Worm (Caenorhabditis elegans) whole organism, late embryonic: ENCODE measurements around the gene C49F5.8.

Source experiments
- C08G9.2 ChIP-seq: sonication (generic microtip); optimal IDR thresholded peaks from 2 replicates; lab custom pipeline; 2016; ENCODE audit warnings: mild to moderate bottlenecking, missing genetic modification characterization, moderate library complexity, missing compliant biosample characterization
- C38D4.7 ChIP-seq: fragments of 200-800 bp; sonication (Bioruptor generic); optimal IDR thresholded peaks from 2 replicates; lab custom pipeline; 2018; ENCODE audit warnings: mild to moderate bottlenecking, missing genetic modification characterization, moderate library complexity, missing compliant biosample characterization
- F13H6.1 ChIP-seq: sonication (generic microtip); optimal IDR thresholded peaks from 2 replicates; lab custom pipeline; 2016; ENCODE audit warnings: missing genetic modification characterization, missing compliant biosample characterization
- ama-1 ChIP-seq: fragments of 150-350 bp; optimal IDR thresholded peaks from 2 replicates; lab custom pipeline; 2014
- ceh-19 ChIP-seq: fragments of 200-800 bp; sonication (Bioruptor generic); optimal IDR thresholded peaks from 2 replicates; lab custom pipeline; 2018; ENCODE audit warnings: mild to moderate bottlenecking, missing genetic modification characterization, missing compliant biosample characterization
- ceh-2 ChIP-seq: sonication (generic microtip); optimal IDR thresholded peaks from 2 replicates; lab custom pipeline; 2016; ENCODE audit warnings: missing genotype, missing genetic modification characterization, missing compliant biosample characterization
- ceh-22 ChIP-seq: sonication (generic microtip); optimal IDR thresholded peaks from 2 replicates; lab custom pipeline; 2017; ENCODE audit warnings: missing biosample characterization, missing genetic modification characterization
- ceh-24 ChIP-seq: sonication (generic microtip); optimal IDR thresholded peaks from 2 replicates; lab custom pipeline; 2016; ENCODE audit warnings: mild to moderate bottlenecking, missing genetic modification characterization, missing compliant biosample characterization
- ceh-30 ChIP-seq: fragments of 150-350 bp; optimal IDR thresholded peaks from 2 replicates; lab custom pipeline; 2014; ENCODE audit warnings: missing biosample characterization, missing genetic modification characterization
- ceh-34 ChIP-seq: sonication (generic microtip); optimal IDR thresholded peaks from 2 replicates; lab custom pipeline; 2016; ENCODE audit warnings: mild to moderate bottlenecking, missing genetic modification characterization, missing compliant biosample characterization
- dmd-4 ChIP-seq: sonication (generic microtip); optimal IDR thresholded peaks from 2 replicates; lab custom pipeline; 2016; ENCODE audit warnings: borderline replicate concordance, missing genetic modification characterization, missing compliant biosample characterization
- gmeb-2 ChIP-seq: sonication (generic microtip); optimal IDR thresholded peaks from 2 replicates; lab custom pipeline; 2016; ENCODE audit warnings: missing genetic modification characterization, inconsistent platforms, missing compliant biosample characterization
- hlh-13 ChIP-seq: fragments of 200-800 bp; sonication (Bioruptor generic); optimal IDR thresholded peaks from 2 replicates; lab custom pipeline; 2018; ENCODE audit warnings: mild to moderate bottlenecking, missing genetic modification characterization, missing compliant biosample characterization
- hlh-30 ChIP-seq: sonication (generic microtip); optimal IDR thresholded peaks from 2 replicates; lab custom pipeline; 2017; ENCODE audit warnings: antibody characterized with exemption, missing genetic modification characterization, missing compliant biosample characterization; ENCODE audit not compliant: insufficient read depth
- hlh-6 ChIP-seq: sonication (generic microtip); optimal IDR thresholded peaks from 2 replicates; lab custom pipeline; 2016; ENCODE audit warnings: missing genotype, missing genetic modification characterization, missing compliant biosample characterization
- lim-6 ChIP-seq: sonication (generic microtip); optimal IDR thresholded peaks from 2 replicates; lab custom pipeline; 2016; ENCODE audit warnings: missing genetic modification characterization, missing compliant biosample characterization
- lin-11 ChIP-seq: fragments of 200-800 bp; sonication (Bioruptor generic); optimal IDR thresholded peaks from 2 replicates; lab custom pipeline; 2018; ENCODE audit warnings: mild to moderate bottlenecking, missing genetic modification characterization, missing compliant biosample characterization
- nhr-11 ChIP-seq: fragments of 150-350 bp; optimal IDR thresholded peaks from 2 replicates; lab custom pipeline; 2014; ENCODE audit warnings: missing biosample characterization, missing genetic modification characterization
- npax-4 ChIP-seq: sonication (generic microtip); optimal IDR thresholded peaks from 2 replicates; lab custom pipeline; 2016; ENCODE audit warnings: missing genetic modification characterization, missing compliant biosample characterization
- odd-2 ChIP-seq: sonication (generic microtip); optimal IDR thresholded peaks from 2 replicates; lab custom pipeline; 2017; ENCODE audit warnings: antibody characterized with exemption, mild to moderate bottlenecking, missing genetic modification characterization, missing compliant biosample characterization
- pag-3 ChIP-seq: sonication (generic microtip); optimal IDR thresholded peaks from 2 replicates; lab custom pipeline; 2016; ENCODE audit warnings: missing compliant biosample characterization, missing genetic modification characterization, borderline replicate concordance
- pha-2 ChIP-seq: sonication (generic microtip); optimal IDR thresholded peaks from 2 replicates; lab custom pipeline; 2017; ENCODE audit warnings: mild to moderate bottlenecking, missing genetic modification characterization, missing compliant biosample characterization
- pha-4 ChIP-seq: fragments of 150-350 bp; optimal IDR thresholded peaks from 2 replicates; lab custom pipeline; 2018; ENCODE audit warnings: missing biosample characterization, missing genetic modification reagents, missing genetic modification characterization
- pqm-1 ChIP-seq: sonication (generic microtip); optimal IDR thresholded peaks from 2 replicates; lab custom pipeline; 2016; ENCODE audit warnings: missing genetic modification characterization, missing compliant biosample characterization
- rnt-1 ChIP-seq: sonication (generic microtip); optimal IDR thresholded peaks from 2 replicates; lab custom pipeline; 2016; ENCODE audit warnings: missing genetic modification characterization, missing compliant biosample characterization
- sdc-2 ChIP-seq: sonication (generic microtip); optimal IDR thresholded peaks from 2 replicates; lab custom pipeline; 2016; ENCODE audit warnings: missing genotype, missing genetic modification characterization, missing compliant biosample characterization
- sox-4 ChIP-seq: sonication (generic microtip); optimal IDR thresholded peaks from 2 replicates; lab custom pipeline; 2017; ENCODE audit warnings: mild to moderate bottlenecking, missing genetic modification characterization, inconsistent platforms, missing compliant biosample characterization
- tbx-2 ChIP-seq: sonication (generic microtip); optimal IDR thresholded peaks from 2 replicates; lab custom pipeline; 2016; ENCODE audit warnings: missing genetic modification characterization, missing compliant biosample characterization
- tbx-7 ChIP-seq: sonication (generic microtip); optimal IDR thresholded peaks from 2 replicates; lab custom pipeline; 2016; ENCODE audit warnings: missing genotype, missing genetic modification characterization, missing compliant biosample characterization
- ttx-3 ChIP-seq: sonication (generic microtip); optimal IDR thresholded peaks from 2 replicates; lab custom pipeline; 2016; ENCODE audit warnings: missing genetic modification reagents, missing genetic modification characterization, missing compliant biosample characterization
- unc-42 ChIP-seq: sonication (generic microtip); optimal IDR thresholded peaks from 2 replicates; lab custom pipeline; 2016; ENCODE audit warnings: missing genotype, missing genetic modification characterization, missing compliant biosample characterization

The C49F5.8 gene

DNA sequence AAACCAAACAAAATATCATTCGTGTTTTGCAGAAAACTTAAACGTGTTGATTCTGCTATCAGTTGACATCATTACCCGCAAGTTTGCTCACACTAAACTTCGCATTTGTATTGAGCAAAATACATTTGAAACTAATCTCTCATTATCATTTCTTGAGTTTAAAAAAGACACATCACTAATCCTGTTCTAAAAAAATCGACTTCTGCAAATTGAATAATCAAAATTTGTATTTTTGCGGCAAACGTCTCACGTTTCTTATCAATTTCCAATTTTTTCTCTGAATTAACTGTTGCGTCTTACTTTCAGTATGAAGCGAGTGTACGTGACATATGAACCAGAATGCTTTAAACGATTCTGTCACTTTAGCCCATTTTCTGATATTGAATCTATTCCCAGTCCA lies at the start of gene C49F5.8:
Gene C49F5.8 (plus strand): TSS at position 301 of the 400 bp plus-strand sequence.
- no peak for TF ChIP-seq npax-4 (tag; lab: Kevin White, UChicago)
- TF ChIP-seq hlh-6: no peak
- TF ChIP-seq sox-4 (tag; lab: Kevin White, UChicago): no peak
- TF ChIP-seq hlh-13: no peak
- TF ChIP-seq odd-2 (tag; lab: Kevin White, UChicago): no peak
- TF ChIP-seq tbx-7 (tag; lab: Kevin White, UChicago): no peak
- no peak for TF ChIP-seq ceh-24 (tag; lab: Kevin White, UChicago)
- no peak for TF ChIP-seq ceh-22
- TF ChIP-seq pag-3 (tag; lab: Kevin White, UChicago): no peak
- no peak for TF ChIP-seq pqm-1 (tag; lab: Kevin White, UChicago)

DNA sequence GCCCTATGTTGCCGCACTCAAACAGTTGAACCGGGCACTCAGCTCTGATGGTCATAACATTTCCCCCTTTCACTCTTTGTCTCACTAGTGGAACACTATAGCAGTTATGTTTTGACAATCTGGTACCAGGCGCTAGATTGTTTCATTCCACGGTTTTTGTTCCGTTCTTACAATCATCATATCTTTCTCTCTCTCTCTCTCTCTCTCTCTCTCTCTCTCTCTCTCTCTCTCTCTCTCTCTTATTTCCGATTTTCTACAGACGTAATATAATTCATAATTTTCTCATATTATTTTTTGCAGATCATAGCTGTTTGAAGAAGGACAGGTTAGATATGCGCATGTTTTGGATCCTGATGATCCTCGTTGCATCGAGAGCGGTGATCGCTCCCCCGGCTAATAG lies 46.1 kb upstream of the C49F5.8 start, which contains the start of gene Y62H9A.12:
Gene Y62H9A.12 (plus strand): TSS at position 301 of the 400 bp plus-strand sequence.
- TF ChIP-seq ceh-30 (tag; lab: Kevin White, UChicago): no peak
- TF ChIP-seq ceh-2 (tag; lab: Kevin White, UChicago): no peak
- TF ChIP-seq lin-11 (tag; lab: Kevin White, UChicago): no peak
- TF ChIP-seq C08G9.2 (tag; lab: Kevin White, UChicago): no peak
- no peak for TF ChIP-seq ama-1 (lab: Kevin White, UChicago)
- no peak for TF ChIP-seq ceh-34 (tag; lab: Kevin White, UChicago)
- no peak for TF ChIP-seq hlh-6
- TF ChIP-seq npax-4 (tag; lab: Kevin White, UChicago): no peak
- TF ChIP-seq pha-4 (tag; lab: Kevin White, UChicago): no peak
- TF ChIP-seq tbx-2: no peak
- no peak for TF ChIP-seq ceh-19 (GFP tag; lab: Kevin White, UChicago)
- TF ChIP-seq pag-3 (tag; lab: Kevin White, UChicago): no peak

DNA sequence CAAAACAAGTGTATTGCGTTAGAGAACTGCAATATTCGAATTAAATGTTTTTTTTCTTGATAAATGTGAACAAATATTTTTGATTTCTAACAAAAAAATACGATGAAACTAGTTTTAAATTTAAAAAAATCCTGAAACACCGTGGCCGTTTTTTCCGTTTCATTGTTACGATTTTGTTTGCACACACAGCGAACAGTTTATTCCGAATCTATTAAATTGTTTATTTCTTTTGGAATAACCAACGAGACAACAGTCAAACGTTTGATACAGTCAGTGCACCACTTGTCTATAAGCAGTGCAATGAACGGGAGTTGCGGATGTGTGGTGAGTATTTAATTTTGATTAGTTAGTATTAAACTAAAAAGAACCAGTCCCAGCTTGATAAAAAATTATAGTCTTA lies 43.2 kb upstream of the C49F5.8 start, which contains the start of gene Y62H9A.13:
Gene Y62H9A.13 (plus strand): TSS at position 301 of the 400 bp plus-strand sequence.
- no peak for TF ChIP-seq lim-6 (tag; lab: Kevin White, UChicago)
- no peak for TF ChIP-seq gmeb-2
- no peak for TF ChIP-seq rnt-1 (tag; lab: Kevin White, UChicago)
- no peak for TF ChIP-seq tbx-7 (tag; lab: Kevin White, UChicago)
- TF ChIP-seq C38D4.7 (GFP tag; lab: Kevin White, UChicago): no peak
- no peak for TF ChIP-seq hlh-13
- TF ChIP-seq F13H6.1 (tag; lab: Kevin White, UChicago): no peak
- no peak for TF ChIP-seq unc-42
- no peak for TF ChIP-seq sdc-2 (tag; lab: Kevin White, UChicago)
- no peak for TF ChIP-seq ceh-19 (GFP tag; lab: Kevin White, UChicago)
- TF ChIP-seq, all 69 proteins: peak for 0

DNA sequence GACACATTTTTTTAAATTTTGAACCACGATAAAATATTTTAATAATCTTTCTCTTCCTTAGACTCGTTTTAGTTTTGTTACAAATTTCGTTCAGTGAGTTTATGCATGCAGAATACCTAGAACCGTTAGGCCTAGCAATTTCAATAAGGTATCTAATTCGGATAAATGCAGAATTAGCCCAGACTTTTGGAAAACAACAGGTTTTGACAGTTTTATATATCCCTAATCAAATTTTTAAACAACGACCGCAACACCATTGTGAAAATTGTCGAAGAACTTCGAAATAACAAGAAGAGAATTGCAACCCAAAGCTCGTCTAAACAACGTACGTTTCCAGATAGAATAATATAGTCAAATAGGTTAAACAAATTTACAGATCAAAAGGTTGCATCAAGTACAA lies 41.9 kb upstream of the C49F5.8 start, which contains the start of gene Y62H9A.16:
Gene Y62H9A.16 (plus strand): TSS at position 301 of the 400 bp plus-strand sequence.
- TF ChIP-seq rnt-1 (tag; lab: Kevin White, UChicago) (no peak), lim-6 (tag; lab: Kevin White, UChicago) (no peak), ama-1 (lab: Kevin White, UChicago) (no peak)

DNA sequence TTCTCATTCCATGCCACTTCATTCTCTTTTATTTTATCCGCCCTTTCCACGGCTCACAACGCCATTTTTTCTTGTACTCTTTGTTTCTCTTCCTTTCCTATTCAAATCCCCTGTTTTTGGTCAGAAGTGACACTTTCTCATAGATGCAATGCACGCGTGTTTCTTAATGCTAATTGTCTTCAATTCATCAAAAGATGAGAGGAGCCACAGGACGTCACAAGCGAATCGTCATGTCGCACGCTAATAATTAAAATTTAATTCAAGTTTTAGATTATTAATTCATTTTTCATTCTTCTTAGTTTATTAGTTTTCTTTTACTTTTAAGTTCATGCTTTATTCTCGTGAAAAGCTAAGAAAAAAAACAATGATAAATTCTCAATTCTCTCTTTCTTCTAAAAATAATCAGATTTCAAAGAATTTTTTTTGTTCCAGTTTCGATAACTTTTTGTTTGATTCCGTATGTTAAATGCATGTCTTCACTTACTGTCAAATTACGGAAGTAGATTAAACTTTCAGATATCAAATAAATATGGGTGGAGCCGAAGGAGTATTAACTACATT lies 39.1 kb upstream of the C49F5.8 start, which contains the start of gene Y62H9A.14:
Gene Y62H9A.14 (plus strand): TSS at position 511 of the 561 bp plus-strand sequence.
- TF ChIP-seq nhr-11 (tag; lab: Kevin White, UChicago): no peak
- no peak for TF ChIP-seq dmd-4 (tag; lab: Kevin White, UChicago)
- no peak for TF ChIP-seq ttx-3 (tag; lab: Kevin White, UChicago)
- TF ChIP-seq ceh-30 (tag; lab: Kevin White, UChicago): no peak
- no peak for TF ChIP-seq hlh-30 (tag; lab: Kevin White, UChicago)
- no peak for TF ChIP-seq unc-42
- TF ChIP-seq pha-2 (tag; lab: Kevin White, UChicago): no peak
- TF ChIP-seq, all 69 proteins: peak for 0
